Fruit fly (Drosophila melanogaster): ENCODE data around the gene CG7352.
A peak's percentile ranks its signal among the peaks of the same experiment; 100 is the strongest.

Gene CG7352

dm6 chr3R:8355579-8355978 lies 8.2 kb downstream of the CG7352 start (continued):
- peak; percentile 76 for TF ChIP-seq fkh (GFP tag; optimal IDR thresholded peaks at IDR 0.05)
- peak; percentile 88 for TF ChIP-seq CG8119 (GFP tag; IDR thresholded peaks at IDR 0.05)
- TF ChIP-seq dac (GFP tag; optimal IDR thresholded peaks at IDR 0.05) = peak; percentile 62
- TF ChIP-seq spab (GFP tag; optimal IDR thresholded peaks at IDR 0.05) = peak; percentile 72
- peak; percentile 71 for TF ChIP-seq Ets21C (GFP tag; optimal IDR thresholded peaks at IDR 0.05)
- TF ChIP-seq Ets96B (tag; optimal IDR thresholded peaks at IDR 0.05) = peak; percentile 89
- peak; percentile 73 for TF ChIP-seq Smox (GFP tag; optimal IDR thresholded peaks at IDR 0.05)
- TF ChIP-seq CG4318 (GFP tag; optimal IDR thresholded peaks at IDR 0.05) = peak; percentile 84
- peak; percentile 82 for TF ChIP-seq Sox102F (GFP tag; optimal IDR thresholded peaks at IDR 0.05)
- TF ChIP-seq CG10631 (GFP tag; optimal IDR thresholded peaks at IDR 0.05) = peak; percentile 86
- peak; percentile 90 for TF ChIP-seq OdsH (GFP tag; optimal IDR thresholded peaks at IDR 0.05)
- TF ChIP-seq Blimp-1 (GFP tag; optimal IDR thresholded peaks at IDR 0.05) = no peak
- peak; percentile 67 for TF ChIP-seq fd59A (GFP tag; optimal IDR thresholded peaks at IDR 0.05)
- peak; percentile 92 for TF ChIP-seq eg (GFP tag; IDR thresholded peaks at IDR 0.05)
- peak; percentile 92 for TF ChIP-seq CG15336 (GFP tag; IDR thresholded peaks at IDR 0.05)
- peak; percentile 77 for TF ChIP-seq CG6276 (GFP tag; optimal IDR thresholded peaks at IDR 0.05)
- peak; percentile 86 for TF ChIP-seq Eip75B (GFP tag; optimal IDR thresholded peaks at IDR 0.05)
- peak; percentile 46 to 89 for TF ChIP-seq ss (GFP tag; optimal IDR thresholded peaks at IDR 0.05)
- TF ChIP-seq Sox14 (GFP tag; optimal IDR thresholded peaks at IDR 0.05) = peak; percentile 88
- peak; percentile 75 for TF ChIP-seq Met (GFP tag; optimal IDR thresholded peaks at IDR 0.05)
- TF ChIP-seq achi (GFP tag; optimal IDR thresholded peaks at IDR 0.05) = peak; percentile 87

dm6 chr3R:8356626-8357290 lies 9.4 kb downstream of the CG7352 start, which contains the start of gene stck:
stck (plus strand) TSS chr3R:8356978.
- no peak for TF ChIP-seq salr (GFP tag; optimal IDR thresholded peaks at IDR 0.05)
- TF ChIP-seq CG10631 (GFP tag; optimal IDR thresholded peaks at IDR 0.05) = no peak
- no peak for TF ChIP-seq Hr38 (GFP tag; optimal IDR thresholded peaks at IDR 0.05)
- no peak for TF ChIP-seq fd59A (GFP tag; optimal IDR thresholded peaks at IDR 0.05)
- no peak for TF ChIP-seq pdm3 (GFP tag; optimal IDR thresholded peaks at IDR 0.05)
- no peak for TF ChIP-seq CG6854 (GFP tag; optimal IDR thresholded peaks at IDR 0.05)
- peak; percentile 1 for TF ChIP-seq fkh (GFP tag; optimal IDR thresholded peaks at IDR 0.05)
- TF ChIP-seq Eip78C (GFP tag) = no peak
- no peak for TF ChIP-seq CG32006 (GFP tag; optimal IDR thresholded peaks at IDR 0.05)
- TF ChIP-seq Eip75B (GFP tag; optimal IDR thresholded peaks at IDR 0.05) = no peak
- no peak for TF ChIP-seq CG9139 (GFP tag; optimal IDR thresholded peaks at IDR 0.05)
- TF ChIP-seq Eip93F (GFP tag; optimal IDR thresholded peaks at IDR 0.05) = no peak
- no peak for TF ChIP-seq lz (GFP tag; optimal IDR thresholded peaks at IDR 0.05)
- TF ChIP-seq Gug (GFP tag; IDR thresholded peaks at IDR 0.05) = no peak
- no peak for TF ChIP-seq CG8119 (GFP tag; IDR thresholded peaks at IDR 0.05)
- no peak for TF ChIP-seq Sox102F (GFP tag; optimal IDR thresholded peaks at IDR 0.05)
- no peak for TF ChIP-seq CG3032 (tag; optimal IDR thresholded peaks at IDR 0.05)
- no peak for TF ChIP-seq Hr4 (GFP tag; optimal IDR thresholded peaks at IDR 0.05)
- TF ChIP-seq CG3919 (GFP tag; optimal IDR thresholded peaks at IDR 0.05) = no peak
- TF ChIP-seq CG6792 (GFP tag; optimal IDR thresholded peaks at IDR 0.05) = no peak
- peak; percentile 5 for TF ChIP-seq Sox14 (GFP tag; optimal IDR thresholded peaks at IDR 0.05)
- TF ChIP-seq esn (GFP tag; optimal IDR thresholded peaks at IDR 0.05) = no peak
- peak; percentile 86 for TF ChIP-seq vri (GFP tag; optimal IDR thresholded peaks at IDR 0.05)
- no peak for TF ChIP-seq topi (GFP tag; optimal IDR thresholded peaks at IDR 0.05)

Data from whole organism, prepupa.